Worm (Caenorhabditis elegans): ENCODE data around the gene C07A9.5.

The C07A9.5 gene

DNA sequence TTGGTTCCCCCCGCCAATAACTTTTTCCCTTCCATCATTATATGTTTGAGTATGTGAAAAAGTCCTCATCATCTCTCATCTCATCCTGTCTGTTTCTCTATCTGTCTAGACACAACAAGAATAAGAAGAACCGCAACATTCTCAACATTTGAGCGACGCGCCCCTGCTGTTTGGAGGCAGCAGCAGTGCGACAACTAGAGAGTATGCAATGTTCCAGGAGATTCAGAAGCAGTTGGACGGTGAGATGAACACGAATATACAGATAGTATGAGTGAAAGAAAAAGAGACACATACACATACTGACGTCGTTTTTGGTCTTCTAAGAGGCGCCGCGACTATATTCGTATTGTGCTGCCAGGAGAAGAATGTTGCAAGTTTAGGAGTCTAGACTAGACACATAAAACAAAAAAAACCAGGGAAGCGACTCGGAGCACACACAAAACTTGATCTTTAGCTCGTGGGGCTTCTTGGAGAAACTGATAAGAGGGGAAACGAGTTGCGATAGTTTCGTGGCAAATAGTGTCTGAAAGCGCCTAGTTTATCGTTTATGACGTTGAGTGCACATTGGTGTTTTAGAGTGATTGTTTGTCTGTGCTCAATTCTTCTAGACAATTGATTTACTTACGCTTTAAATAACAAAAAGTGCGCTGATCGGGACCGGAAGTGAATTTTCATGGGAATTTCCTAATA lies 17.0 kb downstream of the C07A9.5 start:
- TF ChIP-seq F22D6.2 (tag; optimal IDR thresholded peaks at IDR 0.05) (no peak), F57C9.4 (tag; optimal IDR thresholded peaks at IDR 0.05) (no peak), madf-8 (GFP tag; conservative IDR thresholded peaks at IDR 0.05) (no peak), attf-6 (GFP tag; IDR thresholded peaks at IDR 0.05) (no peak), lag-1 (GFP tag; IDR thresholded peaks at IDR 0.05) (no peak), ceh-27 (GFP tag; optimal IDR thresholded peaks at IDR 0.05) (peak; percentile 69), ekl-4 (GFP tag; IDR thresholded peaks at IDR 0.05) (no peak), C06A6.2 (GFP tag; conservative IDR thresholded peaks at IDR 0.05) (no peak), hmg-1.2 (GFP tag; IDR thresholded peaks at IDR 0.05) (no peak), F52B5.7 (tag; optimal IDR thresholded peaks at IDR 0.05) (no peak), K11D2.4 (GFP tag; IDR thresholded peaks at IDR 0.05) (0 out of 2 replicates have a peak, but pooled peaks have one; percentile 27), egl-44 (GFP tag; IDR thresholded peaks at IDR 0.05) (no peak), ztf-26 (tag; optimal IDR thresholded peaks at IDR 0.05) (peak; percentile 42), nhr-120 (GFP tag; IDR thresholded peaks at IDR 0.05) (no peak), F37B4.10 (GFP tag; IDR thresholded peaks at IDR 0.05) (no peak), lin-40 (tag; optimal IDR thresholded peaks at IDR 0.05) (peak; percentile 44), lir-1 (GFP tag; conservative IDR thresholded peaks at IDR 0.05) (no peak), D2030.7 (GFP tag; IDR thresholded peaks at IDR 0.05) (no peak), pha-4 (tag; optimal IDR thresholded peaks at IDR 0.05) (no peak), unc-62 (GFP tag; optimal IDR thresholded peaks at IDR 0.05) (no peak), mel-28 (tag; optimal IDR thresholded peaks at IDR 0.05; ENCODE audit: borderline replicate concordance) (no peak), lsl-1 (GFP tag; optimal IDR thresholded peaks at IDR 0.05) (no peak), K12H6.12 (tag; optimal IDR thresholded peaks at IDR 0.05) (peak; percentile 49), zfh-2 (GFP tag; conservative IDR thresholded peaks at IDR 0.05) (0 out of 2 replicates have a peak, but pooled peaks have one; percentile 14), him-1 (tag; optimal IDR thresholded peaks at IDR 0.05) (no peak), gei-17 (GFP tag; optimal IDR thresholded peaks at IDR 0.05) (no peak), nfyb-1 (GFP tag; IDR thresholded peaks at IDR 0.05) (no peak), tbp1 (GFP tag; optimal IDR thresholded peaks at IDR 0.05) (no peak), xnd-1 (tag; optimal IDR thresholded peaks at IDR 0.05) (no peak), dpff-1 (tag; optimal IDR thresholded peaks at IDR 0.05) (no peak), rcor-1 (GFP tag; IDR thresholded peaks at IDR 0.05) (no peak), nhr-27 (tag; optimal IDR thresholded peaks at IDR 0.05) (no peak), nhr-179 (tag; optimal IDR thresholded peaks at IDR 0.05) (no peak), Y53F4B.3 (GFP tag; IDR thresholded peaks at IDR 0.05) (no peak), akir-1 (GFP tag; optimal IDR thresholded peaks at IDR 0.05) (no peak), ztf-25 (GFP tag; IDR thresholded peaks at IDR 0.05) (no peak), ceh-91 (GFP tag; IDR thresholded peaks at IDR 0.05) (no peak), egl-18 (GFP tag; IDR thresholded peaks at IDR 0.05) (no peak), tbx-9 (tag; optimal IDR thresholded peaks at IDR 0.05; ENCODE audit: borderline replicate concordance) (no peak), lin-35 (GFP tag; optimal IDR thresholded peaks at IDR 0.05) (no peak), hsf-1 (GFP tag; IDR thresholded peaks at IDR 0.05) (no peak), cebp-1 (GFP tag; IDR thresholded peaks at IDR 0.05) (no peak), cebp-1 (tag; optimal IDR thresholded peaks at IDR 0.05) (peak; percentile 26), sptf-2 (GFP tag; optimal IDR thresholded peaks at IDR 0.05) (no peak), dpl-1 (GFP tag; optimal IDR thresholded peaks at IDR 0.05) (no peak), nfya-1 (tag; optimal IDR thresholded peaks at IDR 0.05; ENCODE audit: borderline replicate concordance, insufficient read depth) (no peak), madf-3 (GFP tag; IDR thresholded peaks at IDR 0.05) (no peak), ztf-22 (GFP tag; optimal IDR thresholded peaks at IDR 0.05) (no peak), ceh-58 (GFP tag; IDR thresholded peaks at IDR 0.05) (no peak)
